Worm (Caenorhabditis elegans): Measurements from ENCODE around the gene dnsn-1.

DNA sequence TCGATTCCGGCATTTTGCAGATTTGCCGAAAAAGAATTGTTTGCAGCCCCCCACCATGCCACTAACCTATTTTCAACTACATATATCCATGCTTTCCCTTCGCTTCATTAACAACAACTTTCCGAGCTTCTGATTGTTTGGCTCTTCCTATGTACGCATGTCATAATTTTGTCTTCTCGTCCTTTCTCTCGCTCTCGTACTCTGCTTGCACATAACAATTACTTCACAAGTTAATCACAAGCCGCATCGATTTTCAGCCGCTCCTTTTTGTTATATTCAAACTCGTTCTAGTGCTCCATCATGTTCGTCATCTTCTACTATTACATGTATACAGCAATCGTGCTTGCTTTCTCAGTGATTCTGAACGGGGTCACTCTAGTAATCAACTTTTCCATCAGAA is 32.4 kb downstream of the dnsn-1 start, which contains the start of gene C03H5.9:
- TF ChIP-seq snpc-4 (tag; optimal IDR thresholded peaks at IDR 0.05) (no peak), lsy-2 (tag; optimal IDR thresholded peaks at IDR 0.05) (no peak), elt-3 (tag; optimal IDR thresholded peaks at IDR 0.05) (no peak), nhr-237 (tag; optimal IDR thresholded peaks at IDR 0.05) (no peak), ztf-11 (tag; optimal IDR thresholded peaks at IDR 0.05) (no peak), ces-1 (GFP tag; optimal IDR thresholded peaks at IDR 0.05) (no peak), nhr-2 (tag; optimal IDR thresholded peaks at IDR 0.05) (no peak), nhr-28 (tag; optimal IDR thresholded peaks at IDR 0.05) (no peak), nhr-76 (tag; optimal IDR thresholded peaks at IDR 0.05) (no peak), pha-4 (tag; optimal IDR thresholded peaks at IDR 0.05) (no peak)

Data from whole organism, mixed stage, embryonic.